Fruit fly (Drosophila melanogaster) whole organism, wandering third instar larva: ENCODE data around the gene CG10730.

Experiments
- Abd-B ChIP-seq: fragments of >200 bp; optimal IDR thresholded peaks from 2 replicates; lab custom pipeline; 2017; ENCODE audit warnings: missing biosample characterization, missing genetic modification characterization
- Dif ChIP-seq: fragments of 200-275, 200-300 bp; sonication (Bioruptor generic); optimal IDR thresholded peaks from 2 replicates; lab custom pipeline; 2018; ENCODE audit warnings: missing biosample characterization, missing genetic modification characterization; ENCODE audit not compliant: partially characterized antibody
- GATAd ChIP-seq: sonication (Bioruptor generic); optimal IDR thresholded peaks from 2 replicates; lab custom pipeline; 2016; ENCODE audit warnings: missing biosample characterization, missing genetic modification characterization
- OdsH ChIP-seq: fragments of 200-800 bp; sonication (Bioruptor generic); optimal IDR thresholded peaks from 2 replicates; lab custom pipeline; 2016; ENCODE audit warnings: missing biosample characterization, mild to moderate bottlenecking, missing genetic modification characterization

- TF ChIP-seq GATAd (GFP tag; lab: Kevin White, UChicago) = no peak
- TF ChIP-seq Dif = no peak
- TF ChIP-seq Abd-B (GFP tag; lab: Kevin White, UChicago) = no peak
- TF ChIP-seq OdsH (GFP tag; lab: Kevin White, UChicago) = no peak
These were observed 25.2 kb upstream of the CG10730 start, which contains the start of the genes mRpS18B and Kua for dm6 chr2L:20097105-20097631.
